Worm (Caenorhabditis elegans) whole organism, young adult: ENCODE data around the gene C34C12.9.

ENCODE experiments used
- B0019.2 ChIP-seq: fragments of 200-800 bp; sonication (Bioruptor generic); conservative IDR thresholded peaks from 2 replicates; pipeline ENCODE4 v1.3.6; 2022; ENCODE audit warnings: missing genetic modification reagents, missing genetic modification characterization, missing compliant biosample characterization
- B0261.1 ChIP-seq: sonication (generic microtip); optimal IDR thresholded peaks from 2 replicates; lab custom pipeline; 2016; ENCODE audit warnings: mild to moderate bottlenecking, missing genetic modification characterization, moderate library complexity, missing compliant biosample characterization
- D2030.7 ChIP-seq: fragments of 200-800 bp; sonication (Bioruptor generic); IDR thresholded peaks from 2 replicates; pipeline ENCODE4 v1.3.6; 2022; ENCODE audit warnings: missing genetic modification reagents, missing genetic modification characterization, missing compliant biosample characterization
- F22D6.2 ChIP-seq: sonication (generic microtip); optimal IDR thresholded peaks from 2 replicates; lab custom pipeline; 2016; ENCODE audit warnings: mild to moderate bottlenecking, missing genetic modification characterization, missing compliant biosample characterization
- F55B11.4 ChIP-seq: sonication (generic microtip); optimal IDR thresholded peaks from 2 replicates; lab custom pipeline; 2016; ENCODE audit warnings: missing compliant biosample characterization, missing genetic modification characterization, borderline replicate concordance; ENCODE audit not compliant: insufficient read depth
- F57A8.1 ChIP-seq: fragments of 200-800 bp; sonication (Bioruptor generic); optimal IDR thresholded peaks from 2 replicates; lab custom pipeline; 2018; ENCODE audit warnings: mild to moderate bottlenecking, missing genetic modification characterization, moderate library complexity, missing compliant biosample characterization
- T26A5.8 ChIP-seq: sonication (generic microtip); optimal IDR thresholded peaks from 2 replicates; lab custom pipeline; 2016; ENCODE audit warnings: missing genetic modification characterization, missing compliant biosample characterization
- Y53F4B.3 ChIP-seq: fragments of 200-800 bp; sonication (Bioruptor generic); IDR thresholded peaks from 2 replicates; pipeline ENCODE4 v1.3.6; 2022; ENCODE audit warnings: missing genetic modification reagents, missing genetic modification characterization, missing compliant biosample characterization
- Y56A3A.18 ChIP-seq: fragments of 200-800 bp; sonication (Bioruptor generic); IDR thresholded peaks from 2 replicates; pipeline ENCODE4 v1.3.6; 2022; ENCODE audit warnings: missing genetic modification reagents, missing genetic modification characterization, missing compliant biosample characterization
- ZK185.1 ChIP-seq: sonication (generic microtip); optimal IDR thresholded peaks from 2 replicates; lab custom pipeline; 2016; ENCODE audit warnings: mild to moderate bottlenecking, missing genetic modification characterization, missing compliant biosample characterization; ENCODE audit not compliant: poor library complexity, severe bottlenecking
- akir-1 ChIP-seq: fragments of 200-800 bp; sonication (Bioruptor generic); optimal IDR thresholded peaks from 2 replicates; lab custom pipeline; 2018; ENCODE audit warnings: mild to moderate bottlenecking, missing genetic modification characterization, moderate library complexity, missing compliant biosample characterization
- athp-1 ChIP-seq: sonication (generic microtip); optimal IDR thresholded peaks from 2 replicates; lab custom pipeline; 2017; ENCODE audit warnings: mild to moderate bottlenecking, missing genetic modification characterization, missing compliant biosample characterization
- attf-3 ChIP-seq: fragments of 200-800 bp; sonication (Bioruptor generic); conservative IDR thresholded peaks from 2 replicates; pipeline ENCODE4 v1.3.6; 2022; ENCODE audit warnings: missing genetic modification reagents, missing genetic modification characterization, missing compliant biosample characterization
- bed-1 ChIP-seq: fragments of 200-800 bp; sonication (Bioruptor generic); IDR thresholded peaks from 2 replicates; pipeline ENCODE4 v1.3.6; 2022; ENCODE audit warnings: missing genetic modification reagents, missing genetic modification characterization, missing compliant biosample characterization
- ccch-3 ChIP-seq: fragments of 200-800 bp; sonication (Bioruptor generic); optimal IDR thresholded peaks from 2 replicates; lab custom pipeline; 2018; ENCODE audit warnings: mild to moderate bottlenecking, missing genetic modification characterization, missing compliant biosample characterization
- cebp-1 ChIP-seq, 2 experiments: fragments of 200-800 bp in 1 of 2; sonication (Bioruptor generic) in 1 of 2; sonication (generic microtip) in 1 of 2; IDR thresholded peaks in 1 of 2; optimal IDR thresholded peaks in 1 of 2; 2 replicates each; pipeline versions ENCODE4 v1.3.6 to Lab custom; 2017 to 2022; ENCODE audit warnings: missing compliant biosample characterization in 2 of 2, missing genetic modification characterization in 2 of 2, mild to moderate bottlenecking in 1 of 2, missing genetic modification reagents in 1 of 2, moderate library complexity in 1 of 2
- ceh-79 ChIP-seq: sonication (generic microtip); optimal IDR thresholded peaks from 2 replicates; lab custom pipeline; 2017; ENCODE audit warnings: mild to moderate bottlenecking, missing genetic modification characterization, missing compliant biosample characterization
- ceh-91 ChIP-seq: fragments of 200-800 bp; sonication (Bioruptor generic); IDR thresholded peaks from 2 replicates; pipeline ENCODE4 v1.3.6; 2022; ENCODE audit warnings: missing genetic modification reagents, missing genetic modification characterization, missing compliant biosample characterization
- chd-7 ChIP-seq: sonication (generic microtip); optimal IDR thresholded peaks from 2 replicates; lab custom pipeline; 2016; ENCODE audit warnings: mild to moderate bottlenecking, missing genetic modification characterization, moderate library complexity, missing compliant biosample characterization
- die-1 ChIP-seq: sonication (generic microtip); optimal IDR thresholded peaks from 2 replicates; lab custom pipeline; 2016; ENCODE audit warnings: missing genotype, mild to moderate bottlenecking, missing genetic modification characterization, missing compliant biosample characterization
- egl-18 ChIP-seq: fragments of 200-800 bp; sonication (Bioruptor generic); IDR thresholded peaks from 2 replicates; pipeline ENCODE4 v1.3.6; 2022; ENCODE audit warnings: missing genetic modification reagents, missing genetic modification characterization, missing compliant biosample characterization
- egrh-3 ChIP-seq: fragments of 200-800 bp; sonication (Bioruptor generic); IDR thresholded peaks from 2 replicates; pipeline ENCODE4 v1.3.6; 2022; ENCODE audit warnings: missing genetic modification reagents, missing genetic modification characterization, missing compliant biosample characterization
- ekl-4 ChIP-seq: fragments of 200-800 bp; sonication (Bioruptor generic); IDR thresholded peaks from 2 replicates; pipeline ENCODE4 v1.3.6; 2022; ENCODE audit warnings: missing genetic modification reagents, missing genetic modification characterization, missing compliant biosample characterization
- fkh-3 ChIP-seq: sonication (generic microtip); optimal IDR thresholded peaks from 2 replicates; lab custom pipeline; 2016; ENCODE audit warnings: mild to moderate bottlenecking, missing genetic modification characterization, missing compliant biosample characterization
- hlh-12 ChIP-seq: sonication (generic microtip); optimal IDR thresholded peaks from 2 replicates; lab custom pipeline; 2016; ENCODE audit warnings: missing genetic modification characterization, missing compliant biosample characterization
- hlh-26 ChIP-seq: fragments of 200-800 bp; sonication (Bioruptor generic); conservative IDR thresholded peaks from 2 replicates; pipeline ENCODE4 v1.3.6; 2022; ENCODE audit warnings: missing genetic modification reagents, missing genetic modification characterization, missing compliant biosample characterization
- hrde-1 ChIP-seq: sonication (generic microtip); optimal IDR thresholded peaks from 2 replicates; lab custom pipeline; 2016; ENCODE audit warnings: missing genetic modification characterization, mild to moderate bottlenecking, missing compliant biosample characterization, moderate library complexity, missing genotype, missing genetic modification reagents, borderline replicate concordance
- let-526 ChIP-seq: fragments of 200-800 bp; sonication (Bioruptor generic); IDR thresholded peaks from 2 replicates; pipeline ENCODE4 v1.3.6; 2022; ENCODE audit warnings: missing genetic modification reagents, missing genetic modification characterization, missing compliant biosample characterization
- let-607 ChIP-seq, 2 experiments: fragments of 200-800 bp in 1 of 2; sonication (Bioruptor generic) in 1 of 2; sonication (generic microtip) in 1 of 2; optimal IDR thresholded peaks; 2 replicates each; lab custom pipeline; 2016 to 2018; ENCODE audit warnings: mild to moderate bottlenecking in 2 of 2, missing compliant biosample characterization in 2 of 2, missing genetic modification characterization in 2 of 2, moderate library complexity in 2 of 2, missing genotype in 1 of 2
- lin-35 ChIP-seq, 3 experiments: fragments of 150-350 bp in 2 of 3; sonication (generic microtip) in 1 of 3; optimal IDR thresholded peaks; 2 replicates each; lab custom pipeline; 2014 to 2018; ENCODE audit warnings: missing biosample characterization in 3 of 3, missing genetic modification characterization in 3 of 3, missing genetic modification reagents in 3 of 3
- lir-1 ChIP-seq: fragments of 200-800 bp; sonication (Bioruptor generic); conservative IDR thresholded peaks from 2 replicates; pipeline ENCODE4 v1.3.6; 2022; ENCODE audit warnings: missing genetic modification reagents, missing genetic modification characterization, missing compliant biosample characterization
- madf-8 ChIP-seq: fragments of 200-800 bp; sonication (Bioruptor generic); conservative IDR thresholded peaks from 2 replicates; pipeline ENCODE4 v1.3.6; 2022; ENCODE audit warnings: missing genetic modification reagents, missing genetic modification characterization, missing compliant biosample characterization
- mcd-1 ChIP-seq: fragments of 200-800 bp; sonication (Bioruptor generic); IDR thresholded peaks from 2 replicates; pipeline ENCODE4 v1.3.6; 2022; ENCODE audit warnings: missing genetic modification reagents, missing genetic modification characterization, missing compliant biosample characterization
- mel-28 ChIP-seq: sonication (generic microtip); optimal IDR thresholded peaks from 2 replicates; lab custom pipeline; 2016; ENCODE audit warnings: borderline replicate concordance, mild to moderate bottlenecking, missing genetic modification characterization, missing compliant biosample characterization
- mxl-1 ChIP-seq: sonication (generic microtip); optimal IDR thresholded peaks from 2 replicates; lab custom pipeline; 2016; ENCODE audit warnings: missing genetic modification characterization, missing compliant biosample characterization
- nfyb-1 ChIP-seq: fragments of 200-800 bp; sonication (Bioruptor generic); IDR thresholded peaks from 2 replicates; pipeline ENCODE4 v1.3.6; 2022; ENCODE audit warnings: missing genetic modification reagents, missing genetic modification characterization, missing compliant biosample characterization
- nhr-27 ChIP-seq: fragments of 200-800 bp; sonication (Bioruptor generic); optimal IDR thresholded peaks from 2 replicates; lab custom pipeline; 2018; ENCODE audit warnings: mild to moderate bottlenecking, missing genetic modification characterization, moderate library complexity, missing compliant biosample characterization
- nhr-80 ChIP-seq: sonication (generic microtip); optimal IDR thresholded peaks from 2 replicates; lab custom pipeline; 2016; ENCODE audit warnings: missing genetic modification characterization, missing compliant biosample characterization
- sdz-38 ChIP-seq: sonication (generic microtip); optimal IDR thresholded peaks from 2 replicates; lab custom pipeline; 2016; ENCODE audit warnings: missing genotype, missing genetic modification characterization, missing compliant biosample characterization
- snpc-1.3 ChIP-seq: sonication (generic microtip); optimal IDR thresholded peaks from 2 replicates; lab custom pipeline; 2017; ENCODE audit warnings: missing genetic modification characterization, mild to moderate bottlenecking, missing compliant biosample characterization, antibody characterized with exemption, moderate library complexity, missing genotype, missing genetic modification reagents; ENCODE audit not compliant: insufficient read depth
- unc-62 ChIP-seq: fragments of 150-350 bp; optimal IDR thresholded peaks from 2 replicates; lab custom pipeline; 2014; ENCODE audit warnings: missing biosample characterization, missing genetic modification reagents, missing genetic modification characterization
- ztf-18 ChIP-seq: sonication (generic microtip); optimal IDR thresholded peaks from 2 replicates; lab custom pipeline; 2016; ENCODE audit warnings: missing genotype, mild to moderate bottlenecking, missing genetic modification characterization, missing compliant biosample characterization

Gene C34C12.9

ce11 chrIII:3468384-3468783, 6.9 kb downstream of the C34C12.9 start:
- TF ChIP-seq D2030.7 (GFP tag; lab: Robert Waterston, UW) = no peak
- no peak for TF ChIP-seq hlh-26
- no peak for TF ChIP-seq fkh-3 (tag; lab: Kevin White, UChicago)
- TF ChIP-seq nhr-80 (tag; lab: Kevin White, UChicago) = peak; percentile 52
- TF ChIP-seq cebp-1 (GFP tag; IDR thresholded peaks at IDR 0.05; lab: Robert Waterston, UW) = no peak
- TF ChIP-seq cebp-1 (tag; optimal IDR thresholded peaks at IDR 0.05; lab: Kevin White, UChicago) = peak; percentile 13
- no peak for TF ChIP-seq ekl-4
- no peak for TF ChIP-seq B0261.1 (tag; lab: Kevin White, UChicago)
- TF ChIP-seq, all 124 proteins: peak for 2

ce11 chrIII:3467013-3467412, 8.3 kb downstream of the C34C12.9 start:
- TF ChIP-seq bed-1 (GFP tag; lab: Robert Waterston, UW) (no peak), nfyb-1 (GFP tag; lab: Robert Waterston, UW) (peak; percentile 73)

DNA sequence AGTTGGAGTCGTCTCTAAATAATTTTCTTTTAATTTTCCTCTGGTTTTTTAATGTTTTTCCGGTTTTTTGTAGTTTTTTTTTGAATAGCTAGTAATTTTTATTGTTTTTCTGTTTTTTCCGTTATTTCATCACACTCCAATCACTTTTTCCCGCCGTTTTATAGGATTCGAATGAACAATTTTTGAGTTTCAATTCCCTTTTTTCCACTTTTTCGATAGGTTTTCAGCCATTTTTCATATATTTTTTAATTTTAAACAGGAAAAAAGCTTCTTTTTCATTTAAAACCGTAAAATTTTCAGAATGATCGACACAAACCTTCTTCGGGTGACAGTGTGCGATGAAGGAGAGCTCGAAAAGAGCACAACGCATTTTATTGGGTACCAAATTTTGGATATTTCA, 13.9 kb downstream of the C34C12.9 start, which contains the start of gene pph-6:
Gene pph-6, plus strand, starts transcription at position 301 of the 400 bp plus-strand sequence.
- TF ChIP-seq die-1 (tag; lab: Kevin White, UChicago) = no peak
- no peak for TF ChIP-seq ZK185.1
- TF ChIP-seq B0019.2 (GFP tag; lab: Robert Waterston, UW) = no peak
- TF ChIP-seq nhr-27 (tag; lab: Kevin White, UChicago) = no peak
- no peak for TF ChIP-seq T26A5.8 (tag; lab: Kevin White, UChicago)
- TF ChIP-seq lir-1 = no peak
- no peak for TF ChIP-seq hrde-1
- TF ChIP-seq Y53F4B.3 (GFP tag; lab: Robert Waterston, UW) = no peak
- TF ChIP-seq Y56A3A.18 (GFP tag; lab: Robert Waterston, UW) = no peak
- no peak for TF ChIP-seq mcd-1
- no peak for TF ChIP-seq F55B11.4 (tag; lab: Kevin White, UChicago)
- no peak for TF ChIP-seq nfyb-1 (GFP tag; lab: Robert Waterston, UW)

- TF ChIP-seq F57A8.1 (no peak), ztf-18 (tag; lab: Kevin White, UChicago) (peak; percentile 99), hrde-1 (peak; percentile 69), akir-1 (GFP tag; lab: Kevin White, UChicago) (no peak), nhr-27 (tag; lab: Kevin White, UChicago) (peak; percentile 37), ceh-79 (tag; lab: Kevin White, UChicago) (peak; percentile 8), sdz-38 (tag; lab: Kevin White, UChicago) (no peak), Y53F4B.3 (GFP tag; lab: Robert Waterston, UW) (0 out of 2 replicates have a peak, but pooled peaks have one; percentile 11), mxl-1 (tag; lab: Kevin White, UChicago) (no peak), let-526 (GFP tag; lab: Robert Waterston, UW) (peak; percentile 75), F22D6.2 (tag; lab: Kevin White, UChicago) (peak; percentile 82), mel-28 (no peak), snpc-1.3 (peak; percentile 94), hlh-12 (tag; lab: Kevin White, UChicago) (no peak), egrh-3 (no peak), chd-7 (tag; lab: Kevin White, UChicago) (peak; percentile 33), cebp-1 (GFP tag; IDR thresholded peaks at IDR 0.05; lab: Robert Waterston, UW) (peak; percentile 33; the same call in 1 of the 2 replicates), cebp-1 (tag; optimal IDR thresholded peaks at IDR 0.05; lab: Kevin White, UChicago) (peak; percentile 94), lin-35 (GFP tag; optimal IDR thresholded peaks at IDR 0.05; lab: Kevin White, UChicago) (peak in 2 of 3 experiments; percentile 91 to 95), madf-8 (GFP tag; lab: Robert Waterston, UW) (peak; percentile 80), ccch-3 (GFP tag; lab: Kevin White, UChicago) (no peak), let-607 (tag; optimal IDR thresholded peaks at IDR 0.05; lab: Kevin White, UChicago) (peak; percentile 36 to 77), unc-62 (GFP tag; lab: Kevin White, UChicago) (peak; percentile 30), attf-3 (GFP tag; lab: Robert Waterston, UW) (peak; percentile 45; the same call in 1 of the 2 replicates), athp-1 (tag; lab: Kevin White, UChicago) (peak; percentile 93), egl-18 (GFP tag; lab: Robert Waterston, UW) (peak; percentile 80; the same call in 1 of the 2 replicates), ceh-91 (GFP tag; lab: Robert Waterston, UW) (peak; percentile 83)
Observed at ce11 chrIII:3460061-3460460, 15.3 kb downstream of the C34C12.9 start, which contains the start of gene C34C12.8. Gene C34C12.8, plus strand, starts transcription at chrIII:3460406.
